Worm (Caenorhabditis elegans) whole organism, late embryonic: Measurements from ENCODE around the gene Y39E4A.1.

ENCODE experiments used
- Y22D7AL.16 ChIP-seq: sonication (generic microtip); optimal IDR thresholded peaks from 2 replicates; lab custom pipeline; 2016; ENCODE audit warnings: missing genetic modification characterization, missing compliant biosample characterization
- ama-1 ChIP-seq: fragments of 150-350 bp; optimal IDR thresholded peaks from 2 replicates; lab custom pipeline; 2014
- ceh-14 ChIP-seq: sonication (generic microtip); optimal IDR thresholded peaks from 2 replicates; lab custom pipeline; 2016; ENCODE audit warnings: missing genotype, missing genetic modification characterization, missing compliant biosample characterization
- ceh-2 ChIP-seq: sonication (generic microtip); optimal IDR thresholded peaks from 2 replicates; lab custom pipeline; 2016; ENCODE audit warnings: missing genotype, missing genetic modification characterization, missing compliant biosample characterization
- ceh-9 ChIP-seq: sonication (generic microtip); optimal IDR thresholded peaks from 2 replicates; lab custom pipeline; 2016; ENCODE audit warnings: mild to moderate bottlenecking, missing genetic modification characterization, inconsistent platforms, missing compliant biosample characterization
- dmd-4 ChIP-seq: sonication (generic microtip); optimal IDR thresholded peaks from 2 replicates; lab custom pipeline; 2016; ENCODE audit warnings: borderline replicate concordance, missing genetic modification characterization, missing compliant biosample characterization
- ets-4 ChIP-seq: sonication (generic microtip); optimal IDR thresholded peaks from 2 replicates; lab custom pipeline; 2016; ENCODE audit warnings: missing genetic modification characterization, missing compliant biosample characterization
- hlh-30 ChIP-seq: sonication (generic microtip); optimal IDR thresholded peaks from 2 replicates; lab custom pipeline; 2017; ENCODE audit warnings: antibody characterized with exemption, missing genetic modification characterization, missing compliant biosample characterization; ENCODE audit not compliant: insufficient read depth
- lin-11 ChIP-seq: fragments of 200-800 bp; sonication (Bioruptor generic); optimal IDR thresholded peaks from 2 replicates; lab custom pipeline; 2018; ENCODE audit warnings: mild to moderate bottlenecking, missing genetic modification characterization, missing compliant biosample characterization
- nhr-11 ChIP-seq: fragments of 150-350 bp; optimal IDR thresholded peaks from 2 replicates; lab custom pipeline; 2014; ENCODE audit warnings: missing biosample characterization, missing genetic modification characterization
- pha-4 ChIP-seq: fragments of 150-350 bp; optimal IDR thresholded peaks from 2 replicates; lab custom pipeline; 2018; ENCODE audit warnings: missing biosample characterization, missing genetic modification reagents, missing genetic modification characterization
- ztf-16 ChIP-seq: sonication (generic microtip); optimal IDR thresholded peaks from 2 replicates; lab custom pipeline; 2017; ENCODE audit warnings: missing genetic modification characterization, missing compliant biosample characterization

DNA sequence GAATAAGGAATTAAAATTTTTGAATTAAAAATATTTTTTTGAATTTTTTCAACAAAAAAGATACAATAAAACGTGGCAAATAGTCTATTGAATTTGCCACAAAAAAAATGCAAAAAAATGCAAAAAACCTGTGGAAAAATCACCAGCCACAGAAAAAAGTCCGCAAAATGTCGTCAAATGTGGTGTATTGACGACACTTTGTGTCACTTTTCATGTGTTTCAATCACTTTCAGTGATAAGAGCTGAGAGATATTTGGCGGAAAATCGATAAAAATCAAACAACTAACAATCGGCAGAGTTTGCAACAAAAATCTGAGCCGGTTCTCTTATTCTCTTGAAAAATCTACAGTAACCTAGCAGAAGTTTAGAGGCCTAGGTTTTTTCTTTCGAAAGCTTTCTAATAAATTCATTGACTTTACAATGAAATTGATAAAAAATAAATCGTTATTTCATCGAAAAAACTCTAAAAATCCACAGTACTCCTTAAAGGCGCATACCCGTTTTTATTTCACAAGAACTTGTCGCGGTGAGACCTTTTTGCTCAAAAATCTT, 20.7 kb downstream of the Y39E4A.1 start:
- no peak for TF ChIP-seq ets-4 (tag; lab: Kevin White, UChicago)
- TF ChIP-seq nhr-11: no peak
- TF ChIP-seq pha-4 (tag; lab: Kevin White, UChicago): no peak
- TF ChIP-seq Y22D7AL.16: no peak
- TF ChIP-seq ztf-16: no peak
- no peak for TF ChIP-seq lin-11 (tag; lab: Kevin White, UChicago)
- no peak for TF ChIP-seq ceh-9
- no peak for TF ChIP-seq dmd-4 (tag; lab: Kevin White, UChicago)
- TF ChIP-seq hlh-30: no peak
- no peak for TF ChIP-seq ama-1
- no peak for TF ChIP-seq ceh-14 (tag; lab: Kevin White, UChicago)
- TF ChIP-seq ceh-2 (tag; lab: Kevin White, UChicago): no peak
